Fruit fly (Drosophila melanogaster) whole organism, embryonic: Measurements from ENCODE around the gene TfIIA-S.
A peak's percentile ranks its signal among the peaks of the same experiment; 100 is the strongest.

ENCODE experiments used
- Adf1 ChIP-seq: fragments of 200-800 bp; sonication (Bioruptor generic); IDR thresholded peaks from 2 replicates; pipeline ENCODE4 v1.3.6; 2022; ENCODE audit warnings: missing biosample characterization, missing genetic modification characterization
- CG1233 ChIP-seq: fragments of 200-800 bp; sonication (Bioruptor generic); optimal IDR thresholded peaks from 4 replicates; lab custom pipeline; 2018; ENCODE audit warnings: missing biosample characterization, mild to moderate bottlenecking, missing genetic modification characterization
- CG13894 ChIP-seq: fragments of 200-800 bp; sonication (Bioruptor generic); optimal IDR thresholded peaks from 3 replicates; lab custom pipeline; 2018; ENCODE audit warnings: missing biosample characterization, mild to moderate bottlenecking, missing genetic modification characterization, moderate library complexity
- CG14050 ChIP-seq: fragments of 200-800 bp; sonication (Bioruptor generic); IDR thresholded peaks from 3 replicates; pipeline ENCODE4 v1.3.6; 2022; ENCODE audit warnings: missing biosample characterization, missing genetic modification characterization
- CG15073 ChIP-seq: fragments of 200-800 bp; sonication (Bioruptor generic); optimal IDR thresholded peaks from 2 replicates; lab custom pipeline; 2016; ENCODE audit warnings: missing biosample characterization, missing genetic modification characterization
- CG2120 ChIP-seq: fragments of 200-800 bp; sonication (Bioruptor generic); optimal IDR thresholded peaks from 3 replicates; lab custom pipeline; 2016; ENCODE audit warnings: missing biosample characterization, missing genetic modification characterization
- CG31224 ChIP-seq: fragments of 200-800 bp; sonication (Bioruptor generic); IDR thresholded peaks from 2 replicates; pipeline ENCODE4 v1.3.6; 2022; ENCODE audit warnings: missing biosample characterization, missing genetic modification characterization
- CG3281 ChIP-seq: fragments of 200-800 bp; sonication (Bioruptor generic); optimal IDR thresholded peaks from 3 replicates; lab custom pipeline; 2017; ENCODE audit warnings: missing biosample characterization, mild to moderate bottlenecking, missing genetic modification characterization
- CG33213 ChIP-seq: fragments of 200-800 bp; sonication (Bioruptor generic); optimal IDR thresholded peaks from 3 replicates; lab custom pipeline; 2016; ENCODE audit warnings: missing biosample characterization, missing genetic modification characterization
- CG3995 ChIP-seq: fragments of 200-800 bp; sonication (Bioruptor generic); optimal IDR thresholded peaks from 3 replicates; lab custom pipeline; 2016; ENCODE audit warnings: missing biosample characterization, missing genetic modification characterization
- CG6854 ChIP-seq: fragments of 200-800 bp; sonication (Bioruptor generic); optimal IDR thresholded peaks from 3 replicates; lab custom pipeline; 2017; ENCODE audit warnings: missing biosample characterization, mild to moderate bottlenecking, missing genetic modification characterization
- CG7372 ChIP-seq: fragments of 200-800 bp; sonication (Bioruptor generic); IDR thresholded peaks from 2 replicates; pipeline ENCODE4 v1.3.6; 2022; ENCODE audit warnings: missing biosample characterization, missing genetic modification characterization
- CG7928 ChIP-seq: fragments of 200-800 bp; sonication (Bioruptor generic); optimal IDR thresholded peaks from 2 replicates; lab custom pipeline; 2017; ENCODE audit warnings: missing biosample characterization, mild to moderate bottlenecking, missing genetic modification characterization
- CG8281 ChIP-seq: fragments of 200-800 bp; sonication (Bioruptor generic); optimal IDR thresholded peaks from 2 replicates; lab custom pipeline; 2018; ENCODE audit warnings: missing biosample characterization, mild to moderate bottlenecking, missing genetic modification characterization, moderate library complexity
- CG8944 ChIP-seq: fragments of 200-800 bp; sonication (Bioruptor generic); optimal IDR thresholded peaks from 3 replicates; lab custom pipeline; 2016; ENCODE audit warnings: missing biosample characterization, missing genetic modification characterization
- CG9727 ChIP-seq: fragments of 200-800 bp; sonication (Bioruptor generic); optimal IDR thresholded peaks from 3 replicates; lab custom pipeline; 2017; ENCODE audit warnings: missing biosample characterization, mild to moderate bottlenecking, missing genetic modification characterization
- CG9932 ChIP-seq: fragments of 200-800 bp; sonication (Bioruptor generic); IDR thresholded peaks from 2 replicates; pipeline ENCODE4 v1.3.6; 2022; ENCODE audit warnings: missing biosample characterization, missing genetic modification characterization
- D19A ChIP-seq: fragments of 200-800 bp; optimal IDR thresholded peaks from 3 replicates; lab custom pipeline; 2019; ENCODE audit warnings: missing biosample characterization, mild to moderate bottlenecking, missing genetic modification characterization, moderate library complexity
- ERR ChIP-seq: fragments of 200-800 bp; sonication (Bioruptor generic); optimal IDR thresholded peaks from 2 replicates; lab custom pipeline; 2016; ENCODE audit warnings: missing biosample characterization, missing genetic modification characterization
- Fer2 ChIP-seq: fragments of 200-800 bp; sonication (Bioruptor generic); optimal IDR thresholded peaks from 2 replicates; lab custom pipeline; 2018; ENCODE audit warnings: missing biosample characterization, mild to moderate bottlenecking, missing genetic modification characterization, moderate library complexity
- H2.0 ChIP-seq: fragments of 200-800 bp; sonication (Bioruptor generic); IDR thresholded peaks from 2 replicates; pipeline ENCODE4 v1.3.6; 2022; ENCODE audit warnings: missing biosample characterization, missing genetic modification characterization
- HLH3B ChIP-seq: fragments of 200-800 bp; sonication (Bioruptor generic); IDR thresholded peaks from 2 replicates; pipeline ENCODE4 v1.3.6; 2022; ENCODE audit warnings: missing biosample characterization, missing genetic modification characterization
- HLHmδ ChIP-seq: fragments of 200-800 bp; sonication (Bioruptor generic); optimal IDR thresholded peaks from 2 replicates; lab custom pipeline; 2018; ENCODE audit warnings: missing biosample characterization, mild to moderate bottlenecking, missing genetic modification characterization, moderate library complexity
- Hmr ChIP-seq: fragments of 200-800 bp; sonication (Bioruptor generic); optimal IDR thresholded peaks from 3 replicates; lab custom pipeline; 2017; ENCODE audit warnings: mild to moderate bottlenecking, missing biosample characterization, missing genetic modification reagents, missing genetic modification characterization
- Hr3 ChIP-seq: fragments of 200-800 bp; sonication (Bioruptor generic); optimal IDR thresholded peaks from 3 replicates; lab custom pipeline; 2016; ENCODE audit warnings: missing biosample characterization, missing genetic modification characterization
- Nf-YB ChIP-seq: fragments of 200-800 bp; sonication (Bioruptor generic); optimal IDR thresholded peaks from 3 replicates; lab custom pipeline; 2019; ENCODE audit warnings: missing biosample characterization, mild to moderate bottlenecking, missing genetic modification characterization, moderate library complexity
- Pdp1 ChIP-seq, 2 experiments: fragments of 200-800 bp; sonication (Bioruptor generic); optimal IDR thresholded peaks; 3 replicates each; lab custom pipeline; 2016; ENCODE audit warnings: missing biosample characterization in 2 of 2, missing genetic modification characterization in 2 of 2, mild to moderate bottlenecking in 1 of 2, moderate library complexity in 1 of 2
- Sox100B ChIP-seq: fragments of 200-800 bp; sonication (Bioruptor generic); optimal IDR thresholded peaks from 3 replicates; lab custom pipeline; 2018; ENCODE audit warnings: missing biosample characterization, mild to moderate bottlenecking, missing genetic modification characterization
- TFAM ChIP-seq: fragments of 200-800 bp; sonication (Bioruptor generic); optimal IDR thresholded peaks from 2 replicates; lab custom pipeline; 2017; ENCODE audit warnings: missing biosample characterization, missing genetic modification characterization, inconsistent platforms
- Vsx1 ChIP-seq: fragments of 200-800 bp; sonication (Bioruptor generic); optimal IDR thresholded peaks from 2 replicates; lab custom pipeline; 2017; ENCODE audit warnings: missing biosample characterization, mild to moderate bottlenecking, missing genetic modification characterization, missing genetic modification reagents
- Xbp1 ChIP-seq: fragments of 200-800 bp; sonication (Bioruptor generic); optimal IDR thresholded peaks from 3 replicates; lab custom pipeline; 2016; ENCODE audit warnings: missing biosample characterization, mild to moderate bottlenecking, missing genetic modification characterization
- ab ChIP-seq: fragments of 200-800 bp; sonication (Bioruptor generic); optimal IDR thresholded peaks from 2 replicates; lab custom pipeline; 2016; ENCODE audit warnings: missing biosample characterization, missing genetic modification characterization
- bcd ChIP-seq: fragments of 200-800 bp; sonication (Bioruptor generic); optimal IDR thresholded peaks from 2 replicates; lab custom pipeline; 2017; ENCODE audit warnings: missing biosample characterization, mild to moderate bottlenecking, missing genetic modification characterization
- br ChIP-seq: fragments of >200 bp; optimal IDR thresholded peaks from 2 replicates; lab custom pipeline; 2017
- ci ChIP-seq: fragments of 200-800 bp; sonication (Bioruptor generic); IDR thresholded peaks from 3 replicates; pipeline ENCODE4 v1.3.6; 2022; ENCODE audit warnings: missing biosample characterization, missing genetic modification characterization
- ems ChIP-seq: fragments of 200-800 bp; sonication (Bioruptor generic); optimal IDR thresholded peaks from 3 replicates; lab custom pipeline; 2016; ENCODE audit warnings: missing biosample characterization, missing genetic modification characterization
- en ChIP-seq: fragments of 200-800 bp; sonication (Bioruptor generic); optimal IDR thresholded peaks from 2 replicates; lab custom pipeline; 2016; ENCODE audit warnings: missing biosample characterization, missing genetic modification characterization
- eyg ChIP-seq: fragments of 200-800 bp; sonication (Bioruptor generic); optimal IDR thresholded peaks from 3 replicates; lab custom pipeline; 2016; ENCODE audit warnings: missing biosample characterization, missing genetic modification characterization
- h ChIP-seq: fragments of >200 bp; optimal IDR thresholded peaks from 2 replicates; lab custom pipeline; 2017
- hth ChIP-seq: fragments of >200 bp; optimal IDR thresholded peaks from 2 replicates; lab custom pipeline; 2017; ENCODE audit warnings: inconsistent platforms
- jigr1 ChIP-seq: fragments of 200-800 bp; sonication (Bioruptor generic); IDR thresholded peaks from 3 replicates; pipeline ENCODE4 v1.3.6; 2022; ENCODE audit warnings: missing biosample characterization, missing genetic modification characterization
- jumu ChIP-seq: fragments of 200-800 bp; sonication (Bioruptor generic); optimal IDR thresholded peaks from 3 replicates; lab custom pipeline; 2016; ENCODE audit warnings: missing biosample characterization, missing genetic modification characterization
- nau ChIP-seq: fragments of 200-800 bp; sonication (Bioruptor generic); optimal IDR thresholded peaks from 3 replicates; lab custom pipeline; 2017; ENCODE audit warnings: missing biosample characterization, mild to moderate bottlenecking, missing genetic modification characterization, missing genetic modification reagents
- onecut ChIP-seq: fragments of 200-800 bp; sonication (Bioruptor generic); IDR thresholded peaks from 2 replicates; pipeline ENCODE4 v1.3.6; 2022; ENCODE audit warnings: missing biosample characterization, missing genetic modification characterization
- pita ChIP-seq: fragments of 200-800 bp; sonication (Bioruptor generic); optimal IDR thresholded peaks from 2 replicates; lab custom pipeline; 2017; ENCODE audit warnings: missing biosample characterization, mild to moderate bottlenecking, missing genetic modification characterization
- prd ChIP-seq, 3 experiments: fragments of >200 bp in 2 of 3; fragments of 200-800 bp in 1 of 3; sonication (Bioruptor generic) in 1 of 3; optimal IDR thresholded peaks in 2 of 3; IDR thresholded peaks in 1 of 3; 2 replicates in 2 of 3; 3 replicates in 1 of 3; pipeline versions ENCODE4 v1.3.6 to Lab custom; 2017 to 2022; ENCODE audit warnings: missing biosample characterization in 1 of 3, missing genetic modification characterization in 1 of 3
- pum ChIP-seq: fragments of 200-800 bp; sonication (Bioruptor generic); optimal IDR thresholded peaks from 2 replicates; lab custom pipeline; 2016; ENCODE audit warnings: missing biosample characterization, missing genetic modification characterization
- sim ChIP-seq: fragments of 200-800 bp; sonication (Bioruptor generic); IDR thresholded peaks from 2 replicates; pipeline ENCODE4 v1.3.6; 2022; ENCODE audit warnings: missing biosample characterization, missing genetic modification characterization
- tna ChIP-seq: fragments of 200-800 bp; sonication (Bioruptor generic); IDR thresholded peaks from 2 replicates; pipeline ENCODE4 v1.3.6; 2022; ENCODE audit warnings: missing biosample characterization, missing genetic modification characterization; ENCODE audit not compliant: partially characterized antibody
- wor ChIP-seq: fragments of 200-800 bp; sonication (Bioruptor generic); IDR thresholded peaks from 2 replicates; pipeline ENCODE4 v1.3.6; 2022; ENCODE audit warnings: missing biosample characterization, missing genetic modification characterization

Gene TfIIA-S

DNA sequence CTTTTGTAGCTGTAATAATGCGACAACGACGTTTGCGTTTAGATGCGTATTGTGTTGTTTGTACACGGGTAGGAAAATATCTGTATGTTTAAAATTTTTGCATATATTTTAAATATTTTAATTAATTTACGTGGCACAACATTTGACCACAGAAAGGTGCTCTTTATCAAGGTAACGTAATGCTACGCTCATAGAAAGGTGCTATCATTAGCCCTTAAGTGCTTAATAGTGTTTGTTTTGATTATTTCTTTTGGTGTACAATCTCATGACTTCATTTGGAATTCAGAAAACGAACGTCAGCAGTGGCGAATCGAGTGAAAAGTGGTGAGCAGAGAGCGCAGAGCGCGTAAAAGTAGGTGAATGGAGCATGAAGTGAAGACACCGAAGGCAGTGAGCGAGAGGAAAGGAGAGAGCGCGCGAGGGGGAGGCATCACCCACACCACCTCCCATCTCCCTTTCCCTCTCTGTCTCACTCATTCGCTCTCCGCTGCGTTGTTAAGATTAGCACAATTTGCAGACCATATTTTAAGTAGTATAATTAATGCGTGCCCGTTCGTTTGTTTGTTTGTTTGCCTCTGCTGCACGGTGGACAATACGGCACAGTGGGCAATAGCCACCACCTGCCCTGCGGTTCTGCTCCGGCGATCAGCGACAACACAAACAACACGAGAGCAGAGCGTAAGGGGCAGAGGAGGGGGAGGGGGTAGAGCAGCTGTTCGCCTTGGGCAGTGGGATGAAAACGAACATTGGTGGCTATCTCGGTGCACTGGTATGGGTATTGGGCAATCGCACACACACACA, 31.0 kb upstream of the TfIIA-S start (continued):
- peak; percentile 12 for TF ChIP-seq CG8281 (tag; lab: Kevin White, UChicago)
- no peak for TF ChIP-seq ab (GFP tag; lab: Kevin White, UChicago)
- peak; percentile 63 for TF ChIP-seq Xbp1
- peak; percentile 11; the same call in 1 of the 2 replicates for TF ChIP-seq CG7372 (GFP tag; lab: Robert Waterston, UW)
- TF ChIP-seq Fer2, result no peak
- TF ChIP-seq Sox100B (GFP tag; lab: Kevin White, UChicago), result peak; percentile 36
- TF ChIP-seq Adf1 (GFP tag; lab: Robert Waterston, UW), result peak; percentile 40; the same call in 1 of the 2 replicates
- TF ChIP-seq CG2120, result peak; percentile 5
- TF ChIP-seq onecut, result peak; percentile 12; the same call in 1 of the 2 replicates
- no peak for TF ChIP-seq Nf-YB
- TF ChIP-seq CG3995, result no peak
- TF ChIP-seq TFAM (GFP tag; lab: Kevin White, UChicago), result no peak
- TF ChIP-seq CG13894 (tag; lab: Kevin White, UChicago), result no peak
- TF ChIP-seq HLHmδ (GFP tag; lab: Kevin White, UChicago), result peak; percentile 53
- no peak for TF ChIP-seq h (lab: Kevin White, UChicago)
- no peak for TF ChIP-seq jigr1
- TF ChIP-seq nau, result peak; percentile 90
- no peak for TF ChIP-seq wor (GFP tag; lab: Robert Waterston, UW)
- TF ChIP-seq CG33213 (GFP tag; lab: Kevin White, UChicago), result no peak
- no peak for TF ChIP-seq hth
- no peak; the same call in 1 of the 2 replicates for TF ChIP-seq tna (GFP tag; lab: Robert Waterston, UW)
- no peak for TF ChIP-seq ERR (GFP tag; lab: Kevin White, UChicago)
- no peak for TF ChIP-seq pita (GFP tag; lab: Kevin White, UChicago)
- TF ChIP-seq CG7928 (GFP tag; lab: Kevin White, UChicago), result no peak
- TF ChIP-seq en (GFP tag; lab: Kevin White, UChicago), result no peak
- TF ChIP-seq Vsx1, result no peak
- TF ChIP-seq CG9727 (GFP tag; lab: Kevin White, UChicago), result peak; percentile 28
- TF ChIP-seq ci (GFP tag; lab: Robert Waterston, UW), result peak; percentile 57; the same call in 1 of the 3 replicates
- no peak for TF ChIP-seq eyg (GFP tag; lab: Kevin White, UChicago)
- peak; percentile 34; the same call in 1 of the 2 replicates for TF ChIP-seq CG9932 (GFP tag; lab: Robert Waterston, UW)
- TF ChIP-seq pum, result no peak
- peak; percentile 16 for TF ChIP-seq CG6854
- peak; percentile 39 for TF ChIP-seq CG1233 (GFP tag; lab: Kevin White, UChicago)
- no peak for TF ChIP-seq ems (GFP tag; lab: Kevin White, UChicago)
- peak; percentile 49 for TF ChIP-seq D19A (tag; lab: Kevin White, UChicago)
- no peak for TF ChIP-seq Hr3 (GFP tag; lab: Kevin White, UChicago)
- peak; percentile 39; the same call in 1 of the 2 replicates for TF ChIP-seq HLH3B (GFP tag; lab: Robert Waterston, UW)
- no peak for TF ChIP-seq bcd (GFP tag; lab: Kevin White, UChicago)
- TF ChIP-seq CG15073, result no peak
- peak; percentile 13; the same call in 1 of the 3 replicates for TF ChIP-seq CG14050 (GFP tag; lab: Robert Waterston, UW)
- TF ChIP-seq Hmr (GFP tag; lab: Kevin White, UChicago), result peak; percentile 42
- peak; percentile 48 for TF ChIP-seq CG3281 (GFP tag; lab: Kevin White, UChicago)
- TF ChIP-seq H2.0 (GFP tag; lab: Robert Waterston, UW), result peak; percentile 61
- peak; percentile 43; the same call in 1 of the 2 replicates for TF ChIP-seq CG31224 (GFP tag; lab: Robert Waterston, UW)
- TF ChIP-seq jumu (GFP tag; lab: Kevin White, UChicago), result no peak
- TF ChIP-seq prd (optimal IDR thresholded peaks at IDR 0.05; lab: Kevin White, UChicago), result no peak
- TF ChIP-seq prd (GFP tag; IDR thresholded peaks at IDR 0.05; lab: Robert Waterston, UW), result peak; percentile 32; the same call in 1 of the 3 replicates
- TF ChIP-seq CG8944 (GFP tag; lab: Kevin White, UChicago), result no peak
- TF ChIP-seq Pdp1 (GFP tag; optimal IDR thresholded peaks at IDR 0.05; lab: Kevin White, UChicago), result no peak
- TF ChIP-seq br, result no peak
- TF ChIP-seq sim (GFP tag; lab: Robert Waterston, UW), result no peak
